Comparison of ENCODE assay signal across 5 worm cellular contexts in genomic region chrIV:9682514-9682913, ce11.
TF ChIP-seq lines count a peak whose summit lies in the region.

TSS of gene ins-7 (minus strand) at chrIV:9682845.

TF ChIP-seq in whole organism, L1 larva, 84 proteins besides CTCF, POLR2A, EP300 and RAD21:
- TF ChIP-seq zag-1 (tag; optimal IDR thresholded peaks at IDR 0.05; lab: Kevin White, UChicago): no peak
- TF ChIP-seq elt-2 (tag; optimal IDR thresholded peaks at IDR 0.05; lab: Kevin White, UChicago): peak; percentile 83
TF ChIP-seq in whole organism, L1 larva: peak in this region for 1.

TF ChIP-seq in whole organism, L2 larva, 48 proteins besides CTCF, POLR2A, EP300 and RAD21:
- peak; percentile 65 for TF ChIP-seq fos-1 (tag; optimal IDR thresholded peaks at IDR 0.05; lab: Kevin White, UChicago)
- no peak for TF ChIP-seq snpc-4 (tag; optimal IDR thresholded peaks at IDR 0.05; lab: Kevin White, UChicago)
- no peak for TF ChIP-seq elt-3 (tag; optimal IDR thresholded peaks at IDR 0.05; lab: Kevin White, UChicago)
- TF ChIP-seq sma-9 (GFP tag; optimal IDR thresholded peaks at IDR 0.05; lab: Kevin White, UChicago): peak; percentile 21
- no peak for TF ChIP-seq sma-9 (tag; optimal IDR thresholded peaks at IDR 0.05; lab: Kevin White, UChicago)

TF ChIP-seq in whole organism, L3 larva, 47 proteins besides CTCF, POLR2A, EP300 and RAD21:
- TF ChIP-seq pha-4 (tag; optimal IDR thresholded peaks at IDR 0.05; lab: Kevin White, UChicago) (no peak), pqm-1 (tag; optimal IDR thresholded peaks at IDR 0.05; lab: Kevin White, UChicago) (peak; percentile 34), elt-2 (tag; optimal IDR thresholded peaks at IDR 0.05; lab: Kevin White, UChicago) (peak; percentile 91)

TF ChIP-seq in whole organism, L4 larva, 104 proteins besides CTCF, POLR2A, EP300 and RAD21:
- TF ChIP-seq ceh-62 (tag; optimal IDR thresholded peaks at IDR 0.05; lab: Kevin White, UChicago): no peak
- peak; percentile 62; the same call in 1 of the 2 replicates for TF ChIP-seq tra-1 (GFP tag; IDR thresholded peaks at IDR 0.05; lab: Robert Waterston, UW)
- TF ChIP-seq nhr-6 (tag; optimal IDR thresholded peaks at IDR 0.05; lab: Kevin White, UChicago): no peak
- TF ChIP-seq lin-38 (GFP tag; IDR thresholded peaks at IDR 0.05; lab: Robert Waterston, UW): no peak
- no peak for TF ChIP-seq saeg-2 (GFP tag; IDR thresholded peaks at IDR 0.05; lab: Robert Waterston, UW)
- no peak for TF ChIP-seq nhr-76 (tag; optimal IDR thresholded peaks at IDR 0.05; lab: Kevin White, UChicago)
- TF ChIP-seq R02D3.7 (tag; optimal IDR thresholded peaks at IDR 0.05; lab: Kevin White, UChicago): no peak
- TF ChIP-seq F44E2.7 (GFP tag; IDR thresholded peaks at IDR 0.05; lab: Robert Waterston, UW): no peak
- TF ChIP-seq lin-1 (GFP tag; IDR thresholded peaks at IDR 0.05; lab: Robert Waterston, UW): peak; percentile 79; the same call in 1 of the 2 replicates
- peak; percentile 30 for TF ChIP-seq nhr-48 (tag; optimal IDR thresholded peaks at IDR 0.05; lab: Kevin White, UChicago)
- TF ChIP-seq mdl-1 (tag; optimal IDR thresholded peaks at IDR 0.05; lab: Kevin White, UChicago): no peak
- TF ChIP-seq pqm-1 (tag; optimal IDR thresholded peaks at IDR 0.05; lab: Kevin White, UChicago): peak; percentile 64
- TF ChIP-seq aly-2 (tag; optimal IDR thresholded peaks at IDR 0.05; lab: Kevin White, UChicago): no peak
- no peak for TF ChIP-seq ces-1 (GFP tag; optimal IDR thresholded peaks at IDR 0.05; lab: Kevin White, UChicago)
- peak; percentile 76 for TF ChIP-seq dve-1 (tag; optimal IDR thresholded peaks at IDR 0.05; lab: Kevin White, UChicago; ENCODE audit: insufficient read depth)
- no peak for TF ChIP-seq zfp-2 (tag; optimal IDR thresholded peaks at IDR 0.05; lab: Kevin White, UChicago)
- TF ChIP-seq zip-11 (GFP tag; IDR thresholded peaks at IDR 0.05; lab: Robert Waterston, UW): no peak
- no peak for TF ChIP-seq lir-3 (tag; optimal IDR thresholded peaks at IDR 0.05; lab: Kevin White, UChicago)
- peak; percentile 40 for TF ChIP-seq T20F7.1 (GFP tag; optimal IDR thresholded peaks at IDR 0.05; lab: Kevin White, UChicago)
- no peak for TF ChIP-seq nhr-77 (tag; optimal IDR thresholded peaks at IDR 0.05; lab: Kevin White, UChicago)
- peak; percentile 93 for TF ChIP-seq dmd-6 (GFP tag; IDR thresholded peaks at IDR 0.05; lab: Robert Waterston, UW)
- TF ChIP-seq vab-7 (GFP tag; IDR thresholded peaks at IDR 0.05; lab: Robert Waterston, UW): no peak
- TF ChIP-seq daf-19 (GFP tag; conservative IDR thresholded peaks at IDR 0.05; lab: Robert Waterston, UW): no peak
- TF ChIP-seq ZK546.5 (tag; optimal IDR thresholded peaks at IDR 0.05; lab: Kevin White, UChicago): no peak
- TF ChIP-seq daf-16 (GFP tag; optimal IDR thresholded peaks at IDR 0.05; lab: Kevin White, UChicago): peak in 1 of 2 experiments; percentile 9
- no peak for TF ChIP-seq daf-16 (tag; optimal IDR thresholded peaks at IDR 0.05; lab: Kevin White, UChicago)
- TF ChIP-seq daf-12 (tag; optimal IDR thresholded peaks at IDR 0.05; lab: Kevin White, UChicago): no peak
- TF ChIP-seq hlh-11 (tag; optimal IDR thresholded peaks at IDR 0.05; lab: Kevin White, UChicago): peak; percentile 65
- TF ChIP-seq nhr-28 (tag; optimal IDR thresholded peaks at IDR 0.05; lab: Kevin White, UChicago): peak; percentile 72
TF ChIP-seq in whole organism, L4 larva: peak in this region for 10.

TF ChIP-seq in whole organism, young adult, 124 proteins besides CTCF, POLR2A, EP300 and RAD21:
- TF ChIP-seq ztf-28 (GFP tag; IDR thresholded peaks at IDR 0.05; lab: Robert Waterston, UW) (no peak), ztf-22 (GFP tag; optimal IDR thresholded peaks at IDR 0.05; lab: Kevin White, UChicago) (peak; percentile 48), ets-4 (GFP tag; optimal IDR thresholded peaks at IDR 0.05; lab: Kevin White, UChicago) (peak; percentile 82), egl-18 (GFP tag; IDR thresholded peaks at IDR 0.05; lab: Robert Waterston, UW) (no peak), unc-62 (GFP tag; optimal IDR thresholded peaks at IDR 0.05; lab: Kevin White, UChicago) (peak; percentile 70), nhr-80 (tag; optimal IDR thresholded peaks at IDR 0.05; lab: Kevin White, UChicago) (peak; percentile 86)
